Fruit fly (Drosophila melanogaster) whole organism, embryonic: ENCODE measurements around the gene flw.

Source experiments
- Abd-B ChIP-seq: fragments of 200-800 bp; sonication (Bioruptor generic); optimal IDR thresholded peaks from 2 replicates; lab custom pipeline; 2018; ENCODE audit warnings: missing biosample characterization, mild to moderate bottlenecking, missing genetic modification characterization, moderate library complexity
- Adf1 ChIP-seq: fragments of 200-800 bp; sonication (Bioruptor generic); IDR thresholded peaks from 2 replicates; pipeline ENCODE4 v1.3.6; 2022; ENCODE audit warnings: missing biosample characterization, missing genetic modification characterization
- B-H2 ChIP-seq: fragments of 200-800 bp; sonication (Bioruptor generic); optimal IDR thresholded peaks from 2 replicates; lab custom pipeline; 2018; ENCODE audit warnings: missing biosample characterization, mild to moderate bottlenecking, missing genetic modification characterization
- CG1024 ChIP-seq: fragments of 200-800 bp; sonication (Bioruptor generic); IDR thresholded peaks from 2 replicates; pipeline ENCODE4 v1.3.6; 2022; ENCODE audit warnings: missing biosample characterization, missing genetic modification characterization
- CG10462 ChIP-seq: fragments of 200-800 bp; sonication (Bioruptor generic); optimal IDR thresholded peaks from 2 replicates; lab custom pipeline; 2016; ENCODE audit warnings: missing biosample characterization, missing genetic modification characterization
- CG11560 ChIP-seq: fragments of 200-800 bp; sonication (Bioruptor generic); IDR thresholded peaks from 3 replicates; pipeline ENCODE4 v1.3.6; 2022; ENCODE audit warnings: missing biosample characterization, missing genetic modification characterization
- CG12391 ChIP-seq: fragments of 200-800 bp; sonication (Bioruptor generic); optimal IDR thresholded peaks from 3 replicates; lab custom pipeline; 2018; ENCODE audit warnings: missing biosample characterization, mild to moderate bottlenecking, missing genetic modification characterization, moderate library complexity
- CG1529 ChIP-seq: fragments of 200-800 bp; sonication (Bioruptor generic); optimal IDR thresholded peaks from 3 replicates; lab custom pipeline; 2018; ENCODE audit warnings: missing biosample characterization, missing genetic modification characterization
- CG15479 ChIP-seq: fragments of 200-800 bp; sonication (Bioruptor generic); optimal IDR thresholded peaks from 3 replicates; lab custom pipeline; 2019; ENCODE audit warnings: missing biosample characterization, mild to moderate bottlenecking, missing genetic modification characterization, moderate library complexity
- CG17328 ChIP-seq: fragments of 200-800 bp; sonication (Bioruptor generic); IDR thresholded peaks from 2 replicates; pipeline ENCODE4 v1.3.6; 2022; ENCODE audit warnings: missing biosample characterization, missing genetic modification characterization
- CG18599 ChIP-seq: fragments of 200-800 bp; sonication (Bioruptor generic); optimal IDR thresholded peaks from 3 replicates; lab custom pipeline; 2017; ENCODE audit warnings: missing biosample characterization, missing genetic modification characterization, mild to moderate bottlenecking, moderate library complexity, missing genetic modification reagents
- CG2116 ChIP-seq: fragments of 200-800 bp; sonication (Bioruptor generic); optimal IDR thresholded peaks from 3 replicates; lab custom pipeline; 2018; ENCODE audit warnings: missing biosample characterization, mild to moderate bottlenecking, missing genetic modification characterization
- CG2129 ChIP-seq: fragments of 200-800 bp; sonication (Bioruptor generic); IDR thresholded peaks from 2 replicates; pipeline ENCODE4 v1.3.6; 2022; ENCODE audit warnings: missing biosample characterization, missing genetic modification characterization; ENCODE audit not compliant: partially characterized antibody
- CG30020 ChIP-seq: fragments of 200-800 bp; optimal IDR thresholded peaks from 2 replicates; lab custom pipeline; 2019; ENCODE audit warnings: missing biosample characterization, mild to moderate bottlenecking, missing genetic modification characterization, moderate library complexity
- CG31388 ChIP-seq: fragments of 200-800 bp; sonication (Bioruptor generic); optimal IDR thresholded peaks from 2 replicates; lab custom pipeline; 2016; ENCODE audit warnings: missing biosample characterization, missing genetic modification characterization
- CG4424 ChIP-seq: fragments of 200-800 bp; sonication (Bioruptor generic); optimal IDR thresholded peaks from 3 replicates; lab custom pipeline; 2016; ENCODE audit warnings: missing biosample characterization, missing genetic modification characterization
- CG7271 ChIP-seq: fragments of 200-800 bp; sonication (Bioruptor generic); optimal IDR thresholded peaks from 2 replicates; lab custom pipeline; 2018; ENCODE audit warnings: missing biosample characterization, mild to moderate bottlenecking, missing genetic modification characterization, moderate library complexity
- CG9932 ChIP-seq: fragments of 200-800 bp; sonication (Bioruptor generic); IDR thresholded peaks from 2 replicates; pipeline ENCODE4 v1.3.6; 2022; ENCODE audit warnings: missing biosample characterization, missing genetic modification characterization
- D19B ChIP-seq: fragments of 200-800 bp; sonication (Bioruptor generic); optimal IDR thresholded peaks from 2 replicates; lab custom pipeline; 2017; ENCODE audit warnings: missing biosample characterization, mild to moderate bottlenecking, missing genetic modification characterization
- Dbx ChIP-seq: fragments of 200-800 bp; sonication (Bioruptor generic); IDR thresholded peaks from 3 replicates; pipeline ENCODE4 v1.3.6; 2022; ENCODE audit warnings: missing biosample characterization, missing genetic modification characterization
- Dip2 ChIP-seq: fragments of 200-800 bp; sonication (Bioruptor generic); IDR thresholded peaks from 2 replicates; pipeline ENCODE4 v1.3.6; 2022; ENCODE audit warnings: missing biosample characterization, missing genetic modification characterization
- Eip74EF ChIP-seq, 2 experiments: fragments of 200-800 bp in 1 of 2; fragments of >200 bp in 1 of 2; sonication (Bioruptor generic) in 1 of 2; optimal IDR thresholded peaks; 2 replicates each; lab custom pipeline; 2017 to 2019; ENCODE audit warnings: missing biosample characterization in 2 of 2, missing genetic modification characterization in 2 of 2, mild to moderate bottlenecking in 1 of 2, moderate library complexity in 1 of 2
- Fer2 ChIP-seq: fragments of 200-800 bp; sonication (Bioruptor generic); optimal IDR thresholded peaks from 2 replicates; lab custom pipeline; 2018; ENCODE audit warnings: missing biosample characterization, mild to moderate bottlenecking, missing genetic modification characterization, moderate library complexity
- GATAe ChIP-seq: fragments of 200-800 bp; sonication (Bioruptor generic); conservative IDR thresholded peaks from 2 replicates; pipeline ENCODE4 v1.3.6; 2022; ENCODE audit warnings: missing biosample characterization, missing genetic modification characterization
- HLH54F ChIP-seq: fragments of 200-800 bp; sonication (Bioruptor generic); optimal IDR thresholded peaks from 3 replicates; lab custom pipeline; 2016; ENCODE audit warnings: missing biosample characterization, missing genetic modification characterization
- MESR4 ChIP-seq: fragments of 200-800 bp; sonication (Bioruptor generic); optimal IDR thresholded peaks from 2 replicates; lab custom pipeline; 2018; ENCODE audit warnings: missing biosample characterization, mild to moderate bottlenecking, missing genetic modification characterization, moderate library complexity
- Max ChIP-seq: fragments of 200-800 bp; sonication (Bioruptor generic); optimal IDR thresholded peaks from 2 replicates; lab custom pipeline; 2016; ENCODE audit warnings: missing biosample characterization, mild to moderate bottlenecking, missing genetic modification characterization
- Oaz ChIP-seq: fragments of 200-800 bp; sonication (Bioruptor generic); IDR thresholded peaks from 2 replicates; pipeline ENCODE4 v1.3.6; 2022; ENCODE audit warnings: missing biosample characterization, missing genetic modification characterization
- PHDP ChIP-seq: fragments of 200-800 bp; sonication (Bioruptor generic); optimal IDR thresholded peaks from 3 replicates; lab custom pipeline; 2018; ENCODE audit warnings: missing biosample characterization, mild to moderate bottlenecking, missing genetic modification characterization, moderate library complexity
- Ptx1 ChIP-seq: fragments of 200-800 bp; sonication (Bioruptor generic); IDR thresholded peaks from 2 replicates; pipeline ENCODE4 v1.3.6; 2022; ENCODE audit warnings: missing biosample characterization, missing genetic modification characterization
- Trl ChIP-seq, 3 experiments: fragments of >200 bp in 2 of 3; fragments of 200-800 bp in 1 of 3; sonication (Bioruptor generic) in 1 of 3; optimal IDR thresholded peaks; 2 replicates in 1 of 3; 3 replicates in 2 of 3; lab custom pipeline; 2016 to 2017; ENCODE audit warnings: missing biosample characterization in 1 of 3, missing genetic modification characterization in 1 of 3
- Vsx1 ChIP-seq: fragments of 200-800 bp; sonication (Bioruptor generic); optimal IDR thresholded peaks from 2 replicates; lab custom pipeline; 2017; ENCODE audit warnings: missing biosample characterization, mild to moderate bottlenecking, missing genetic modification characterization, missing genetic modification reagents
- ato ChIP-seq: fragments of 200-800 bp; sonication (Bioruptor generic); IDR thresholded peaks from 2 replicates; pipeline ENCODE4 v1.3.6; 2022; ENCODE audit warnings: missing biosample characterization, missing genetic modification characterization; ENCODE audit not compliant: partially characterized antibody
- bsh ChIP-seq, 2 experiments: fragments of 200-800 bp; sonication (Bioruptor generic); optimal IDR thresholded peaks; 2 replicates each; lab custom pipeline; 2017 to 2018; ENCODE audit warnings: mild to moderate bottlenecking in 2 of 2, missing biosample characterization in 2 of 2, missing genetic modification characterization in 2 of 2, moderate library complexity in 1 of 2
- chif ChIP-seq, 2 experiments: fragments of 200-800 bp; sonication (Bioruptor generic); optimal IDR thresholded peaks; 3 replicates each; lab custom pipeline; 2016; ENCODE audit warnings: missing biosample characterization in 2 of 2, missing genetic modification characterization in 2 of 2
- crp ChIP-seq, 2 experiments: fragments of 200-800 bp; sonication (Bioruptor generic); optimal IDR thresholded peaks; 2 replicates in 1 of 2; 3 replicates in 1 of 2; lab custom pipeline; 2017; ENCODE audit warnings: missing biosample characterization in 2 of 2, missing genetic modification characterization in 2 of 2, mild to moderate bottlenecking in 1 of 2, moderate library complexity in 1 of 2
- hth ChIP-seq: fragments of >200 bp; optimal IDR thresholded peaks from 2 replicates; lab custom pipeline; 2017; ENCODE audit warnings: inconsistent platforms
- ind ChIP-seq: fragments of 200-800 bp; sonication (Bioruptor generic); optimal IDR thresholded peaks from 3 replicates; lab custom pipeline; 2016; ENCODE audit warnings: missing biosample characterization, missing genetic modification characterization
- lbe ChIP-seq: fragments of 200-800 bp; sonication (Bioruptor generic); optimal IDR thresholded peaks from 2 replicates; lab custom pipeline; 2016; ENCODE audit warnings: missing biosample characterization, mild to moderate bottlenecking, missing genetic modification characterization
- mld ChIP-seq: fragments of 200-800 bp; sonication (Bioruptor generic); IDR thresholded peaks from 3 replicates; pipeline ENCODE4 v1.3.6; 2022; ENCODE audit warnings: missing biosample characterization, missing genetic modification characterization; ENCODE audit not compliant: partially characterized antibody
- nau ChIP-seq: fragments of 200-800 bp; sonication (Bioruptor generic); optimal IDR thresholded peaks from 3 replicates; lab custom pipeline; 2017; ENCODE audit warnings: missing biosample characterization, mild to moderate bottlenecking, missing genetic modification characterization, missing genetic modification reagents
- pum ChIP-seq: fragments of 200-800 bp; sonication (Bioruptor generic); optimal IDR thresholded peaks from 2 replicates; lab custom pipeline; 2016; ENCODE audit warnings: missing biosample characterization, missing genetic modification characterization
- ranshi ChIP-seq: fragments of 200-800 bp; sonication (Bioruptor generic); IDR thresholded peaks from 2 replicates; pipeline ENCODE4 v1.3.6; 2022; ENCODE audit warnings: missing biosample characterization, missing genetic modification characterization
- row ChIP-seq: fragments of 200-800 bp; sonication (Bioruptor generic); IDR thresholded peaks from 3 replicates; pipeline ENCODE4 v1.3.6; 2022; ENCODE audit warnings: missing biosample characterization, missing genetic modification characterization
- schlank ChIP-seq: fragments of 200-800 bp; sonication (Bioruptor generic); optimal IDR thresholded peaks from 2 replicates; lab custom pipeline; 2018; ENCODE audit warnings: missing biosample characterization, mild to moderate bottlenecking, missing genetic modification characterization
- slou ChIP-seq: fragments of 200-800 bp; sonication (Bioruptor generic); optimal IDR thresholded peaks from 3 replicates; lab custom pipeline; 2016; ENCODE audit warnings: missing biosample characterization, missing genetic modification characterization
- sob ChIP-seq: fragments of 200-800 bp; sonication (Bioruptor generic); IDR thresholded peaks from 2 replicates; pipeline ENCODE4 v1.3.6; 2022; ENCODE audit warnings: missing biosample characterization, missing genetic modification characterization
- ssp ChIP-seq: fragments of 200-800 bp; sonication (Bioruptor generic); IDR thresholded peaks from 2 replicates; pipeline ENCODE4 v1.3.6; 2022; ENCODE audit warnings: missing biosample characterization, missing genetic modification characterization
- tx ChIP-seq: fragments of 200-800 bp; sonication (Bioruptor generic); optimal IDR thresholded peaks from 2 replicates; lab custom pipeline; 2016; ENCODE audit warnings: missing biosample characterization, missing genetic modification characterization
- vnd ChIP-seq: fragments of 200-800 bp; sonication (Bioruptor generic); IDR thresholded peaks from 3 replicates; pipeline ENCODE4 v1.3.6; 2022; ENCODE audit warnings: missing biosample characterization, missing genetic modification characterization; ENCODE audit not compliant: partially characterized antibody

Gene flw

DNA sequence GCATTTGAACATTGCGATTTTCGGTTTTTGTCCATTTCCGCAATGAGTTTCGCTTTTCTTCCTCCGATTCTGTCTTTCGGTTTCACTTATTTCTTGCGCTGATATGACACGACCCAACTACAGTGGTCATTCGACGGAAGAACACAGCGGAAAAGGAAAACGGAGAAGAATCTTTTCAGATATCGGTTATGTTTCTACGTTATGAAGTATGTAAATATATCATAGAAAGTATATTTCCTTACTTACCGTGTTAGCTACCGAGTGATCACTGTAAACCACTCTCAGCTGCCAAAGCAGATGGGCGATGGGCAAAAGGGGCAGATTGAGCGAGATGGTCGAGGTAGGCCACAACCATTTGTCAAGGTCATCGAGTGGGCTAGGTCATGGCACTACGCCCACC, 1.9 kb downstream of the flw start:
- TF ChIP-seq schlank (tag; lab: Kevin White, UChicago): no peak
- no peak for TF ChIP-seq Max (GFP tag; lab: Kevin White, UChicago)
- TF ChIP-seq Dip2 (GFP tag; lab: Robert Waterston, UW): no peak
- peak; percentile 0 for TF ChIP-seq CG4424 (GFP tag; lab: Kevin White, UChicago)
- TF ChIP-seq bsh (GFP tag; optimal IDR thresholded peaks at IDR 0.05; lab: Kevin White, UChicago): peak in 1 of 2 experiments; percentile 32
- TF ChIP-seq D19B (GFP tag; lab: Kevin White, UChicago): no peak
- no peak for TF ChIP-seq nau (GFP tag; lab: Kevin White, UChicago)
- no peak for TF ChIP-seq CG11560 (tag; lab: Robert Waterston, UW)
- TF ChIP-seq crp (GFP tag; optimal IDR thresholded peaks at IDR 0.05; lab: Kevin White, UChicago): no peak
- TF ChIP-seq PHDP: peak; percentile 53
- no peak for TF ChIP-seq Eip74EF (GFP tag; optimal IDR thresholded peaks at IDR 0.05; lab: Kevin White, UChicago)
- TF ChIP-seq Trl (optimal IDR thresholded peaks at IDR 0.05; lab: Kevin White, UChicago): no peak
- TF ChIP-seq Trl (GFP tag; optimal IDR thresholded peaks at IDR 0.05; lab: Kevin White, UChicago): peak; percentile 12
- TF ChIP-seq row: peak; percentile 63
- peak; percentile 72 for TF ChIP-seq CG18599
- TF ChIP-seq CG9932 (GFP tag; lab: Robert Waterston, UW): peak; percentile 70
- 0 out of 2 replicates have a peak, but pooled peaks have one; percentile 6 for TF ChIP-seq Adf1 (GFP tag; lab: Robert Waterston, UW)
- TF ChIP-seq HLH54F: peak; percentile 30
- peak; percentile 19 for TF ChIP-seq Abd-B (GFP tag; lab: Kevin White, UChicago)
- no peak for TF ChIP-seq CG2129 (GFP tag; lab: Robert Waterston, UW)
- no peak for TF ChIP-seq Fer2 (tag; lab: Kevin White, UChicago)
- peak; percentile 31 to 37 for TF ChIP-seq chif (GFP tag; optimal IDR thresholded peaks at IDR 0.05; lab: Kevin White, UChicago)
- no peak for TF ChIP-seq ato (GFP tag; lab: Robert Waterston, UW)
- TF ChIP-seq B-H2: no peak
- no peak for TF ChIP-seq MESR4 (GFP tag; lab: Kevin White, UChicago)
- TF ChIP-seq slou: no peak
- TF ChIP-seq vnd (GFP tag; lab: Robert Waterston, UW): no peak
- no peak for TF ChIP-seq Vsx1 (GFP tag; lab: Kevin White, UChicago)
- no peak for TF ChIP-seq CG10462 (GFP tag; lab: Kevin White, UChicago)
- peak; percentile 34 for TF ChIP-seq tx (GFP tag; lab: Kevin White, UChicago)
- TF ChIP-seq CG17328 (GFP tag; lab: Robert Waterston, UW): no peak
- peak; percentile 64; the same call in 1 of the 2 replicates for TF ChIP-seq sob (GFP tag; lab: Robert Waterston, UW)
- TF ChIP-seq CG1024 (GFP tag; lab: Robert Waterston, UW): no peak
- no peak for TF ChIP-seq mld (GFP tag; lab: Robert Waterston, UW)
- TF ChIP-seq CG2116 (GFP tag; lab: Kevin White, UChicago): no peak
- no peak for TF ChIP-seq hth (lab: Kevin White, UChicago)
- no peak for TF ChIP-seq CG1529 (GFP tag; lab: Kevin White, UChicago)
- TF ChIP-seq Oaz: no peak
- TF ChIP-seq pum (GFP tag; lab: Kevin White, UChicago): no peak
- TF ChIP-seq GATAe: no peak
- TF ChIP-seq CG12391 (tag; lab: Kevin White, UChicago): peak; percentile 14
- TF ChIP-seq CG30020 (tag; lab: Kevin White, UChicago): no peak
- TF ChIP-seq CG7271 (tag; lab: Kevin White, UChicago): no peak
- TF ChIP-seq ssp (GFP tag; lab: Robert Waterston, UW): peak; percentile 31; the same call in 1 of the 2 replicates
- TF ChIP-seq Dbx (GFP tag; lab: Robert Waterston, UW): peak; percentile 63; the same call in 2 of the 3 replicates
- no peak for TF ChIP-seq CG15479 (GFP tag; lab: Kevin White, UChicago)
- TF ChIP-seq lbe (GFP tag; lab: Kevin White, UChicago): no peak
- peak; percentile 36; the same call in 1 of the 2 replicates for TF ChIP-seq ranshi (GFP tag; lab: Robert Waterston, UW)
- TF ChIP-seq Ptx1 (GFP tag; lab: Robert Waterston, UW): peak; percentile 54
- TF ChIP-seq CG31388 (GFP tag; lab: Kevin White, UChicago): no peak
- TF ChIP-seq ind: peak; percentile 62
